Fruit fly (Drosophila melanogaster) whole organism, embryonic: ENCODE data around the gene mRpL46.

Source experiments
- B-H2 ChIP-seq: fragments of 200-800 bp; sonication (Bioruptor generic); optimal IDR thresholded peaks from 2 replicates; lab custom pipeline; 2018; ENCODE audit warnings: missing biosample characterization, mild to moderate bottlenecking, missing genetic modification characterization
- Bteb2 ChIP-seq: fragments of 200-800 bp; sonication (Bioruptor generic); optimal IDR thresholded peaks from 2 replicates; lab custom pipeline; 2016; ENCODE audit warnings: missing biosample characterization, missing genetic modification characterization
- CG1024 ChIP-seq: fragments of 200-800 bp; sonication (Bioruptor generic); IDR thresholded peaks from 2 replicates; pipeline ENCODE4 v1.3.6; 2022; ENCODE audit warnings: missing biosample characterization, missing genetic modification characterization
- CG10366 ChIP-seq: fragments of 200-800 bp; sonication (Bioruptor generic); IDR thresholded peaks from 2 replicates; pipeline ENCODE4 v1.3.6; 2022; ENCODE audit warnings: missing biosample characterization, missing genetic modification characterization
- CG10431 ChIP-seq: fragments of 200-800 bp; sonication (Bioruptor generic); optimal IDR thresholded peaks from 3 replicates; lab custom pipeline; 2018; ENCODE audit warnings: missing biosample characterization, mild to moderate bottlenecking, missing genetic modification characterization
- CG11398 ChIP-seq: fragments of 200-800 bp; sonication (Bioruptor generic); optimal IDR thresholded peaks from 2 replicates; lab custom pipeline; 2016; ENCODE audit warnings: missing biosample characterization, missing genetic modification characterization
- CG12391 ChIP-seq: fragments of 200-800 bp; sonication (Bioruptor generic); optimal IDR thresholded peaks from 3 replicates; lab custom pipeline; 2018; ENCODE audit warnings: missing biosample characterization, mild to moderate bottlenecking, missing genetic modification characterization, moderate library complexity
- CG12744 ChIP-seq: fragments of 200-800 bp; sonication (Bioruptor generic); optimal IDR thresholded peaks from 2 replicates; lab custom pipeline; 2016; ENCODE audit warnings: missing biosample characterization, missing genetic modification characterization
- CG12769 ChIP-seq: fragments of 200-800 bp; sonication (Bioruptor generic); optimal IDR thresholded peaks from 2 replicates; lab custom pipeline; 2019; ENCODE audit warnings: missing biosample characterization, mild to moderate bottlenecking, missing genetic modification characterization, moderate library complexity
- CG12942 ChIP-seq: fragments of 200-800 bp; sonication (Bioruptor generic); optimal IDR thresholded peaks from 3 replicates; lab custom pipeline; 2016; ENCODE audit warnings: missing biosample characterization, missing genetic modification characterization
- CG13287 ChIP-seq: fragments of 200-800 bp; sonication (Bioruptor generic); IDR thresholded peaks from 2 replicates; pipeline ENCODE4 v1.3.6; 2022; ENCODE audit warnings: missing biosample characterization, missing genetic modification characterization; ENCODE audit not compliant: partially characterized antibody
- CG13424 ChIP-seq: fragments of 200-800 bp; sonication (Bioruptor generic); optimal IDR thresholded peaks from 2 replicates; lab custom pipeline; 2019; ENCODE audit warnings: missing biosample characterization, mild to moderate bottlenecking, missing genetic modification characterization, moderate library complexity
- CG14050 ChIP-seq: fragments of 200-800 bp; sonication (Bioruptor generic); IDR thresholded peaks from 3 replicates; pipeline ENCODE4 v1.3.6; 2022; ENCODE audit warnings: missing biosample characterization, missing genetic modification characterization
- CG14965 ChIP-seq: fragments of 200-800 bp; sonication (Bioruptor generic); optimal IDR thresholded peaks from 2 replicates; lab custom pipeline; 2016; ENCODE audit warnings: missing biosample characterization, missing genetic modification characterization, borderline replicate concordance
- CG15601 ChIP-seq: fragments of 200-800 bp; sonication (Bioruptor generic); optimal IDR thresholded peaks from 3 replicates; lab custom pipeline; 2019; ENCODE audit warnings: missing biosample characterization, mild to moderate bottlenecking, missing genetic modification characterization, moderate library complexity
- CG31365 ChIP-seq: fragments of 200-800 bp; sonication (Bioruptor generic); optimal IDR thresholded peaks from 2 replicates; lab custom pipeline; 2018; ENCODE audit warnings: missing biosample characterization, mild to moderate bottlenecking, missing genetic modification characterization
- CG32772 ChIP-seq: fragments of 200-800 bp; sonication (Bioruptor generic); IDR thresholded peaks from 2 replicates; pipeline ENCODE4 v1.3.6; 2022; ENCODE audit warnings: missing biosample characterization, missing genetic modification characterization
- CG5245 ChIP-seq: fragments of 200-800 bp; sonication (Bioruptor generic); optimal IDR thresholded peaks from 3 replicates; lab custom pipeline; 2016; ENCODE audit warnings: missing biosample characterization, missing genetic modification characterization
- CG8281 ChIP-seq: fragments of 200-800 bp; sonication (Bioruptor generic); optimal IDR thresholded peaks from 2 replicates; lab custom pipeline; 2018; ENCODE audit warnings: missing biosample characterization, mild to moderate bottlenecking, missing genetic modification characterization, moderate library complexity
- CrebB ChIP-seq: fragments of 200-800 bp; sonication (Bioruptor generic); optimal IDR thresholded peaks from 3 replicates; lab custom pipeline; 2018; ENCODE audit warnings: missing biosample characterization, mild to moderate bottlenecking, missing genetic modification characterization
- Ets65A ChIP-seq: fragments of 200-800 bp; sonication (Bioruptor generic); peaks from one replicate; lab custom pipeline; 2016; ENCODE audit warnings: missing biosample characterization, missing genetic modification characterization
- Hand ChIP-seq: fragments of 200-800 bp; sonication (Bioruptor generic); optimal IDR thresholded peaks from 2 replicates; lab custom pipeline; 2017; ENCODE audit warnings: mild to moderate bottlenecking, missing biosample characterization, missing genetic modification reagents, missing genetic modification characterization
- Hr51 ChIP-seq, 2 experiments: fragments of 200-800 bp; sonication (Bioruptor generic); optimal IDR thresholded peaks; 2 replicates in 1 of 2; 3 replicates in 1 of 2; lab custom pipeline; 2016 to 2018; ENCODE audit warnings: missing biosample characterization in 2 of 2, missing genetic modification characterization in 2 of 2, mild to moderate bottlenecking in 1 of 2, moderate library complexity in 1 of 2
- Lhr ChIP-seq: fragments of 200-800 bp; sonication (Bioruptor generic); optimal IDR thresholded peaks from 3 replicates; lab custom pipeline; 2017; ENCODE audit warnings: mild to moderate bottlenecking, missing biosample characterization, missing genetic modification reagents, missing genetic modification characterization
- MBD-R2 ChIP-seq: fragments of 200-800 bp; sonication (Bioruptor generic); IDR thresholded peaks from 2 replicates; pipeline ENCODE4 v1.3.6; 2022; ENCODE audit warnings: missing biosample characterization, missing genetic modification characterization
- Optix ChIP-seq: fragments of 200-800 bp; sonication (Bioruptor generic); IDR thresholded peaks from 3 replicates; pipeline ENCODE4 v1.3.6; 2022; ENCODE audit warnings: missing biosample characterization, missing genetic modification characterization
- Ptx1 ChIP-seq: fragments of 200-800 bp; sonication (Bioruptor generic); IDR thresholded peaks from 2 replicates; pipeline ENCODE4 v1.3.6; 2022; ENCODE audit warnings: missing biosample characterization, missing genetic modification characterization
- TFAM ChIP-seq: fragments of 200-800 bp; sonication (Bioruptor generic); optimal IDR thresholded peaks from 2 replicates; lab custom pipeline; 2017; ENCODE audit warnings: missing biosample characterization, missing genetic modification characterization, inconsistent platforms
- Usf ChIP-seq: fragments of 200-800 bp; sonication (Bioruptor generic); optimal IDR thresholded peaks from 2 replicates; lab custom pipeline; 2017; ENCODE audit warnings: missing genotype, missing biosample characterization, missing genetic modification characterization
- YL-1 ChIP-seq: fragments of 200-800 bp; sonication (Bioruptor generic); optimal IDR thresholded peaks from 3 replicates; lab custom pipeline; 2017; ENCODE audit warnings: missing biosample characterization, mild to moderate bottlenecking, missing genetic modification characterization
- bigmax ChIP-seq: fragments of 200-800 bp; sonication (Bioruptor generic); optimal IDR thresholded peaks from 2 replicates; lab custom pipeline; 2018; ENCODE audit warnings: missing biosample characterization, mild to moderate bottlenecking, missing genetic modification characterization
- chm ChIP-seq: fragments of 200-800 bp; sonication (Bioruptor generic); IDR thresholded peaks from 2 replicates; pipeline ENCODE4 v1.3.6; 2022; ENCODE audit warnings: missing biosample characterization, missing genetic modification characterization
- ci ChIP-seq: fragments of 200-800 bp; sonication (Bioruptor generic); IDR thresholded peaks from 3 replicates; pipeline ENCODE4 v1.3.6; 2022; ENCODE audit warnings: missing biosample characterization, missing genetic modification characterization
- dan ChIP-seq: fragments of 200-800 bp; sonication (Bioruptor generic); IDR thresholded peaks from 2 replicates; pipeline ENCODE4 v1.3.6; 2022; ENCODE audit warnings: missing biosample characterization, missing genetic modification characterization
- dpn ChIP-seq, 2 experiments: fragments of 200-800 bp; sonication (Bioruptor generic); optimal IDR thresholded peaks; 3 replicates each; lab custom pipeline; 2016; ENCODE audit warnings: missing biosample characterization in 2 of 2, missing genetic modification characterization in 2 of 2
- ewg ChIP-seq: fragments of 200-800 bp; sonication (Bioruptor generic); optimal IDR thresholded peaks from 3 replicates; lab custom pipeline; 2017; ENCODE audit warnings: mild to moderate bottlenecking, missing biosample characterization, missing genetic modification reagents, missing genetic modification characterization
- fd64A ChIP-seq: fragments of 200-800 bp; sonication (Bioruptor generic); optimal IDR thresholded peaks from 3 replicates; lab custom pipeline; 2018; ENCODE audit warnings: missing biosample characterization, mild to moderate bottlenecking, missing genetic modification characterization
- grau ChIP-seq: fragments of 200-800 bp; optimal IDR thresholded peaks from 3 replicates; lab custom pipeline; 2019; ENCODE audit warnings: missing biosample characterization, mild to moderate bottlenecking, missing genetic modification characterization, moderate library complexity
- jigr1 ChIP-seq: fragments of 200-800 bp; sonication (Bioruptor generic); IDR thresholded peaks from 3 replicates; pipeline ENCODE4 v1.3.6; 2022; ENCODE audit warnings: missing biosample characterization, missing genetic modification characterization
- jing ChIP-seq: fragments of 200-800 bp; sonication (Bioruptor generic); optimal IDR thresholded peaks from 2 replicates; lab custom pipeline; 2018; ENCODE audit warnings: missing biosample characterization, mild to moderate bottlenecking, missing genetic modification characterization
- kay ChIP-seq: fragments of 200-800 bp; sonication (Bioruptor generic); optimal IDR thresholded peaks from 2 replicates; lab custom pipeline; 2016; ENCODE audit warnings: missing biosample characterization, missing genetic modification characterization
- lab ChIP-seq: fragments of 200-800 bp; sonication (Bioruptor generic); optimal IDR thresholded peaks from 3 replicates; lab custom pipeline; 2017; ENCODE audit warnings: missing biosample characterization, missing genetic modification characterization, mild to moderate bottlenecking, moderate library complexity, missing genetic modification reagents
- lmd ChIP-seq: fragments of 200-800 bp; sonication (Bioruptor generic); IDR thresholded peaks from 2 replicates; pipeline ENCODE4 v1.3.6; 2022; ENCODE audit warnings: missing biosample characterization, missing genetic modification characterization
- org-1 ChIP-seq: fragments of 200-800 bp; sonication (Bioruptor generic); optimal IDR thresholded peaks from 2 replicates; lab custom pipeline; 2017; ENCODE audit warnings: missing biosample characterization, missing genetic modification characterization
- p53 ChIP-seq: fragments of 200-800 bp; sonication (Bioruptor generic); optimal IDR thresholded peaks from 2 replicates; lab custom pipeline; 2016; ENCODE audit warnings: missing biosample characterization, missing genetic modification characterization
- pita ChIP-seq: fragments of 200-800 bp; sonication (Bioruptor generic); optimal IDR thresholded peaks from 2 replicates; lab custom pipeline; 2017; ENCODE audit warnings: missing biosample characterization, mild to moderate bottlenecking, missing genetic modification characterization
- ssp ChIP-seq: fragments of 200-800 bp; sonication (Bioruptor generic); IDR thresholded peaks from 2 replicates; pipeline ENCODE4 v1.3.6; 2022; ENCODE audit warnings: missing biosample characterization, missing genetic modification characterization
- unc-4 ChIP-seq: fragments of 200-800 bp; sonication (Bioruptor generic); IDR thresholded peaks from 2 replicates; pipeline ENCODE4 v1.3.6; 2022; ENCODE audit warnings: missing biosample characterization, missing genetic modification characterization; ENCODE audit not compliant: partially characterized antibody
- vnd ChIP-seq: fragments of 200-800 bp; sonication (Bioruptor generic); IDR thresholded peaks from 3 replicates; pipeline ENCODE4 v1.3.6; 2022; ENCODE audit warnings: missing biosample characterization, missing genetic modification characterization; ENCODE audit not compliant: partially characterized antibody

Gene mRpL46

dm6 chr3L:1794943-1795696 is 17.9 kb downstream of the mRpL46 start, which contains the start of the genes alpha-Spec, dlt and Cdc37 (continued):
- TF ChIP-seq CG32772 (GFP tag; lab: Robert Waterston, UW) (peak; percentile 12; the same call in 1 of the 2 replicates), chm (GFP tag; lab: Robert Waterston, UW) (peak; percentile 57; the same call in 1 of the 2 replicates), bigmax (GFP tag; lab: Kevin White, UChicago) (no peak), dan (no peak), B-H2 (no peak), CG11398 (GFP tag; lab: Kevin White, UChicago) (no peak), Usf (GFP tag; lab: Kevin White, UChicago) (no peak), Bteb2 (GFP tag; lab: Kevin White, UChicago) (peak; percentile 6), CG31365 (peak; percentile 9), TFAM (GFP tag; lab: Kevin White, UChicago) (no peak), CG12391 (tag; lab: Kevin White, UChicago) (peak; percentile 44), ssp (0 out of 2 replicates have a peak, but pooled peaks have one; percentile 19), CG1024 (GFP tag; lab: Robert Waterston, UW) (no peak), Lhr (no peak), kay (GFP tag; lab: Kevin White, UChicago) (no peak), dpn (GFP tag; optimal IDR thresholded peaks at IDR 0.05; lab: Kevin White, UChicago) (peak in 1 of 2 experiments; percentile 21), jigr1 (GFP tag; lab: Robert Waterston, UW) (no peak), CG10366 (GFP tag; lab: Robert Waterston, UW) (no peak), ewg (no peak), org-1 (GFP tag; lab: Kevin White, UChicago) (no peak), lmd (GFP tag; lab: Robert Waterston, UW) (peak; percentile 24; the same call in 1 of the 2 replicates), Ptx1 (GFP tag; lab: Robert Waterston, UW) (no peak), CG8281 (tag; lab: Kevin White, UChicago) (peak; percentile 97), CG12769 (no peak), YL-1 (GFP tag; lab: Kevin White, UChicago) (peak; percentile 85), jing (GFP tag; lab: Kevin White, UChicago) (no peak), CG14965 (GFP tag; lab: Kevin White, UChicago) (no peak), fd64A (GFP tag; lab: Kevin White, UChicago) (no peak), pita (no peak), CG10431 (peak; percentile 59), CrebB (tag; lab: Kevin White, UChicago) (peak; percentile 55), MBD-R2 (GFP tag; lab: Robert Waterston, UW) (peak; percentile 29; the same call in 1 of the 2 replicates), CG12744 (GFP tag; lab: Kevin White, UChicago) (no peak), Ets65A (GFP tag; lab: Kevin White, UChicago) (no peak), vnd (GFP tag; lab: Robert Waterston, UW) (peak; percentile 78), CG12942 (GFP tag; lab: Kevin White, UChicago) (no peak), lab (GFP tag; lab: Kevin White, UChicago) (no peak), Hand (GFP tag; lab: Kevin White, UChicago) (no peak), CG13287 (peak; percentile 87), unc-4 (GFP tag; lab: Robert Waterston, UW) (peak; percentile 82), CG15601 (tag; lab: Kevin White, UChicago) (peak; percentile 26), CG5245 (peak; percentile 11), grau (tag; lab: Kevin White, UChicago) (peak; percentile 48), CG13424 (peak; percentile 12), Optix (no peak), p53 (GFP tag; lab: Kevin White, UChicago) (peak; percentile 47), CG14050 (no peak), Hr51 (GFP tag; optimal IDR thresholded peaks at IDR 0.05; lab: Kevin White, UChicago) (no peak), ci (GFP tag; lab: Robert Waterston, UW) (no peak)
